Worm (Caenorhabditis elegans): ENCODE measurements around the gene snr-3.

Gene snr-3

ce11 chrII:6493709-6494326, 4.3 kb upstream of the snr-3 start:
- TF ChIP-seq ztf-23 (GFP tag; IDR thresholded peaks at IDR 0.05): no peak

- TF ChIP-seq klf-2 (GFP tag; conservative IDR thresholded peaks at IDR 0.05) (no peak), cog-1 (tag; optimal IDR thresholded peaks at IDR 0.05) (no peak), ztf-23 (GFP tag; IDR thresholded peaks at IDR 0.05) (no peak), flt-1 (GFP tag; IDR thresholded peaks at IDR 0.05) (no peak), ztf-29 (GFP tag; IDR thresholded peaks at IDR 0.05) (no peak), T22C8.4 (GFP tag; IDR thresholded peaks at IDR 0.05) (no peak), ref-1 (GFP tag; conservative IDR thresholded peaks at IDR 0.05) (no peak), tab-1 (GFP tag; IDR thresholded peaks at IDR 0.05) (no peak), med-1 (GFP tag; optimal IDR thresholded peaks at IDR 0.05; ENCODE audit: insufficient read depth) (no peak)
Measured at ce11 chrII:6493139-6493538, 3.6 kb upstream of the snr-3 start.

ce11 chrII:6491817-6492452, 2.4 kb upstream of the snr-3 start, which contains the start of the genes T28D9.11 and T28D9.1:
T28D9.11 (minus strand) TSS chrII:6491993.
T28D9.1 (plus strand) TSS chrII:6492402.
- TF ChIP-seq tab-1 (GFP tag; IDR thresholded peaks at IDR 0.05) (peak; percentile 65; the same call in 1 of the 2 replicates), ztf-23 (GFP tag; IDR thresholded peaks at IDR 0.05) (peak; percentile 64; the same call in 1 of the 2 replicates), flt-1 (GFP tag; IDR thresholded peaks at IDR 0.05) (peak; percentile 64; the same call in 1 of the 2 replicates), cog-1 (tag; optimal IDR thresholded peaks at IDR 0.05) (peak; percentile 29), ref-1 (GFP tag; conservative IDR thresholded peaks at IDR 0.05) (no peak), ztf-29 (GFP tag; IDR thresholded peaks at IDR 0.05) (peak; percentile 7; the same call in 1 of the 2 replicates), med-1 (GFP tag; optimal IDR thresholded peaks at IDR 0.05; ENCODE audit: insufficient read depth) (no peak), klf-2 (GFP tag; conservative IDR thresholded peaks at IDR 0.05) (no peak; the same call in 1 of the 2 replicates), T22C8.4 (GFP tag; IDR thresholded peaks at IDR 0.05) (no peak)

ce11 chrII:6491187-6491586, 1.6 kb upstream of the snr-3 start:
- no peak for TF ChIP-seq ztf-23 (GFP tag; IDR thresholded peaks at IDR 0.05)
- no peak for TF ChIP-seq T22C8.4 (GFP tag; IDR thresholded peaks at IDR 0.05)
- TF ChIP-seq ref-1 (GFP tag; conservative IDR thresholded peaks at IDR 0.05): no peak
- TF ChIP-seq flt-1 (GFP tag; IDR thresholded peaks at IDR 0.05): no peak
- no peak for TF ChIP-seq med-1 (GFP tag; optimal IDR thresholded peaks at IDR 0.05; ENCODE audit: insufficient read depth)
- no peak for TF ChIP-seq cog-1 (tag; optimal IDR thresholded peaks at IDR 0.05)
- no peak for TF ChIP-seq klf-2 (GFP tag; conservative IDR thresholded peaks at IDR 0.05)
- no peak for TF ChIP-seq tab-1 (GFP tag; IDR thresholded peaks at IDR 0.05)
- TF ChIP-seq ztf-29 (GFP tag; IDR thresholded peaks at IDR 0.05): no peak

ce11 chrII:6486344-6486743, 3.2 kb downstream of the snr-3 start:
- TF ChIP-seq ztf-23 (GFP tag; IDR thresholded peaks at IDR 0.05): no peak
- no peak for TF ChIP-seq ztf-29 (GFP tag; IDR thresholded peaks at IDR 0.05)
- no peak for TF ChIP-seq T22C8.4 (GFP tag; IDR thresholded peaks at IDR 0.05)
- no peak for TF ChIP-seq tab-1 (GFP tag; IDR thresholded peaks at IDR 0.05)
- no peak for TF ChIP-seq ref-1 (GFP tag; conservative IDR thresholded peaks at IDR 0.05)
- TF ChIP-seq flt-1 (GFP tag; IDR thresholded peaks at IDR 0.05): no peak
- no peak for TF ChIP-seq cog-1 (tag; optimal IDR thresholded peaks at IDR 0.05)
- no peak for TF ChIP-seq klf-2 (GFP tag; conservative IDR thresholded peaks at IDR 0.05)
- no peak for TF ChIP-seq med-1 (GFP tag; optimal IDR thresholded peaks at IDR 0.05; ENCODE audit: insufficient read depth)

- TF ChIP-seq med-1 (GFP tag; optimal IDR thresholded peaks at IDR 0.05; ENCODE audit: insufficient read depth) (no peak), tab-1 (GFP tag; IDR thresholded peaks at IDR 0.05) (no peak), ref-1 (GFP tag; conservative IDR thresholded peaks at IDR 0.05) (no peak), ztf-23 (GFP tag; IDR thresholded peaks at IDR 0.05) (no peak)
Measured at ce11 chrII:6484876-6485526, 4.6 kb downstream of the snr-3 start, which contains the start of the genes lido-16 and plpp-1.2. lido-16 (minus strand) TSS chrII:6484976. plpp-1.2 (plus strand) TSS chrII:6485476.

ce11 chrII:6482762-6483161, 6.8 kb downstream of the snr-3 start:
- TF ChIP-seq T22C8.4 (GFP tag; IDR thresholded peaks at IDR 0.05) (no peak), klf-2 (GFP tag; conservative IDR thresholded peaks at IDR 0.05) (no peak), ztf-23 (GFP tag; IDR thresholded peaks at IDR 0.05) (no peak), tab-1 (GFP tag; IDR thresholded peaks at IDR 0.05) (no peak), flt-1 (GFP tag; IDR thresholded peaks at IDR 0.05) (no peak), cog-1 (tag; optimal IDR thresholded peaks at IDR 0.05) (no peak), med-1 (GFP tag; optimal IDR thresholded peaks at IDR 0.05; ENCODE audit: insufficient read depth) (no peak), ref-1 (GFP tag; conservative IDR thresholded peaks at IDR 0.05) (no peak), ztf-29 (GFP tag; IDR thresholded peaks at IDR 0.05) (no peak)

ce11 chrII:6482102-6482501, 7.5 kb downstream of the snr-3 start, which contains the start of gene del-10:
del-10 (minus strand) TSS chrII:6482125.
- TF ChIP-seq T22C8.4 (GFP tag; IDR thresholded peaks at IDR 0.05) (no peak), ztf-23 (GFP tag; IDR thresholded peaks at IDR 0.05) (no peak), cog-1 (tag; optimal IDR thresholded peaks at IDR 0.05) (no peak), flt-1 (GFP tag; IDR thresholded peaks at IDR 0.05) (no peak), tab-1 (GFP tag; IDR thresholded peaks at IDR 0.05) (no peak), klf-2 (GFP tag; conservative IDR thresholded peaks at IDR 0.05) (no peak), ref-1 (GFP tag; conservative IDR thresholded peaks at IDR 0.05) (no peak), ztf-29 (GFP tag; IDR thresholded peaks at IDR 0.05) (no peak), med-1 (GFP tag; optimal IDR thresholded peaks at IDR 0.05; ENCODE audit: insufficient read depth) (no peak)

ce11 chrII:6476655-6477054, 12.9 kb downstream of the snr-3 start, which contains the start of gene T28D9.4:
T28D9.4 (plus strand) TSS chrII:6476955.
- TF ChIP-seq klf-2 (GFP tag; conservative IDR thresholded peaks at IDR 0.05): no peak
- no peak for TF ChIP-seq flt-1 (GFP tag; IDR thresholded peaks at IDR 0.05)

Measured in whole organism, midembryonic.